Worm (Caenorhabditis elegans) whole organism, early embryonic: ENCODE measurements around the gene ptd-2.

Source experiments
- ama-1 ChIP-seq: fragments of 150-350 bp; optimal IDR thresholded peaks from 2 replicates; lab custom pipeline; 2014
- hmbx-1 ChIP-seq: sonication (generic microtip); optimal IDR thresholded peaks from 2 replicates; lab custom pipeline; 2016; ENCODE audit warnings: mild to moderate bottlenecking, missing genetic modification characterization, missing compliant biosample characterization

DNA sequence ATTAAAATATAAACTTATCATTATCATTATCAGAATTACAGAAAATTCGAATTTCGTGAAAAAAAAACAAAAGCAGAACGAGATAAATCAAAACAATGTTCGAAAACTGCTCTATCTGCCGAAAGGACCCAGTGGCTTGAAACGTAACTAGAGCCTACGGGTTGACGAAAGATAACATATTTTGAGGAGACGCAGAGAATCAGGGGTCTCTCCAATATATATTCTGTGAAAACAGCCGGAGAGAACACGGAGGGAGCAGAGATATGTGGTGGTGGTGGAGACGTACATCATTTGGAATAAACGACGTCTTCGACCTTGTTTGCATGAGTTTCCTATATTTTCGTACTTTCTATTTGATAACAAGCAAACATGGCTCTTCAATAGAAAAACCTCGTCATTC lies 41.2 kb upstream of the ptd-2 start:
- TF ChIP-seq ama-1 (lab: Kevin White, UChicago) (no peak), hmbx-1 (tag; lab: Kevin White, UChicago) (no peak)
